Fruit fly (Drosophila melanogaster) whole organism, prepupa: Measurements from ENCODE around the gene CarT.

ENCODE experiments used
- Blimp-1 ChIP-seq: fragments of 200-800 bp; sonication (Bioruptor generic); optimal IDR thresholded peaks from 3 replicates; lab custom pipeline; 2017; ENCODE audit warnings: missing biosample characterization, missing genetic modification characterization, mild to moderate bottlenecking, moderate library complexity, missing genetic modification reagents
- CG10669 ChIP-seq: fragments of 200-800 bp; sonication (Bioruptor generic); optimal IDR thresholded peaks from 3 replicates; lab custom pipeline; 2018; ENCODE audit warnings: missing biosample characterization, mild to moderate bottlenecking, missing genetic modification characterization, moderate library complexity
- CG11762 ChIP-seq: fragments of 200-800 bp; sonication (Bioruptor generic); optimal IDR thresholded peaks from 3 replicates; lab custom pipeline; 2016; ENCODE audit warnings: missing biosample characterization, missing genetic modification characterization; ENCODE audit not compliant: insufficient read depth
- CG15336 ChIP-seq: fragments of 200-800 bp; sonication (Bioruptor generic); IDR thresholded peaks from 2 replicates; pipeline ENCODE4 v1.3.6; 2022; ENCODE audit warnings: missing biosample characterization, missing genetic modification characterization
- CG1621 ChIP-seq: fragments of 200-800 bp; sonication (Bioruptor generic); optimal IDR thresholded peaks from 3 replicates; lab custom pipeline; 2018; ENCODE audit warnings: missing biosample characterization, mild to moderate bottlenecking, missing genetic modification characterization
- CG16779 ChIP-seq: fragments of 200-800 bp; sonication (Bioruptor generic); optimal IDR thresholded peaks from 3 replicates; lab custom pipeline; 2017; ENCODE audit warnings: missing biosample characterization, mild to moderate bottlenecking, missing genetic modification characterization
- CG3032 ChIP-seq: fragments of 200-800 bp; optimal IDR thresholded peaks from 2 replicates; lab custom pipeline; 2019; ENCODE audit warnings: missing biosample characterization, mild to moderate bottlenecking, missing genetic modification characterization, moderate library complexity
- CG31627 ChIP-seq: fragments of 200-800 bp; sonication (Bioruptor generic); optimal IDR thresholded peaks from 3 replicates; lab custom pipeline; 2016; ENCODE audit warnings: missing biosample characterization, missing genetic modification characterization
- CG32006 ChIP-seq: fragments of 200-800 bp; sonication (Bioruptor generic); optimal IDR thresholded peaks from 3 replicates; lab custom pipeline; 2017; ENCODE audit warnings: missing biosample characterization, mild to moderate bottlenecking, missing genetic modification characterization
- CG34406 ChIP-seq: fragments of 200-800 bp; sonication (Bioruptor generic); optimal IDR thresholded peaks from 3 replicates; lab custom pipeline; 2016; ENCODE audit warnings: missing biosample characterization, missing genetic modification characterization
- CG3919 ChIP-seq: fragments of 200-800 bp; sonication (Bioruptor generic); optimal IDR thresholded peaks from 3 replicates; lab custom pipeline; 2016; ENCODE audit warnings: missing biosample characterization, missing genetic modification characterization
- CG4318 ChIP-seq: fragments of 200-800 bp; sonication (Bioruptor generic); optimal IDR thresholded peaks from 3 replicates; lab custom pipeline; 2017; ENCODE audit warnings: missing biosample characterization, mild to moderate bottlenecking, missing genetic modification characterization
- CG6163 ChIP-seq: fragments of 200-800 bp; sonication (Bioruptor generic); IDR thresholded peaks from 3 replicates; pipeline ENCODE4 v1.3.6; 2022; ENCODE audit warnings: missing biosample characterization, missing genetic modification characterization
- CG6276 ChIP-seq: fragments of 200-800 bp; sonication (Bioruptor generic); optimal IDR thresholded peaks from 2 replicates; lab custom pipeline; 2017; ENCODE audit warnings: missing biosample characterization, mild to moderate bottlenecking, missing genetic modification characterization
- CG6792 ChIP-seq: fragments of 200-800 bp; sonication (Bioruptor generic); optimal IDR thresholded peaks from 3 replicates; lab custom pipeline; 2016; ENCODE audit warnings: missing biosample characterization, missing genetic modification characterization
- CG6808 ChIP-seq: fragments of 200-800 bp; sonication (Bioruptor generic); optimal IDR thresholded peaks from 3 replicates; lab custom pipeline; 2017; ENCODE audit warnings: missing biosample characterization, missing genetic modification characterization, mild to moderate bottlenecking, moderate library complexity, missing genetic modification reagents
- CG6854 ChIP-seq: fragments of 200-800 bp; sonication (Bioruptor generic); optimal IDR thresholded peaks from 2 replicates; lab custom pipeline; 2017; ENCODE audit warnings: missing biosample characterization, mild to moderate bottlenecking, missing genetic modification characterization
- CG7368 ChIP-seq: fragments of 200-800 bp; sonication (Bioruptor generic); optimal IDR thresholded peaks from 3 replicates; lab custom pipeline; 2016; ENCODE audit warnings: missing biosample characterization, missing genetic modification characterization
- CG8119 ChIP-seq: fragments of 200-800 bp; sonication (Bioruptor generic); IDR thresholded peaks from 3 replicates; pipeline ENCODE4 v1.3.6; 2022; ENCODE audit warnings: missing biosample characterization, missing genetic modification characterization
- CG8319 ChIP-seq: fragments of 200-800 bp; sonication (Bioruptor generic); optimal IDR thresholded peaks from 3 replicates; lab custom pipeline; 2016; ENCODE audit warnings: missing biosample characterization, missing genetic modification characterization
- CG8632 ChIP-seq: fragments of 200-800 bp; sonication (Bioruptor generic); optimal IDR thresholded peaks from 3 replicates; lab custom pipeline; 2016; ENCODE audit warnings: missing biosample characterization, missing genetic modification characterization
- Eip75B ChIP-seq: fragments of 200-800 bp; sonication (Bioruptor generic); optimal IDR thresholded peaks from 3 replicates; lab custom pipeline; 2016; ENCODE audit warnings: missing biosample characterization, missing genetic modification characterization
- Eip78C ChIP-seq: fragments of 200-800 bp; sonication (Bioruptor generic); peaks from one replicate; lab custom pipeline; 2016; ENCODE audit warnings: missing biosample characterization, missing genetic modification characterization
- Eip93F ChIP-seq: fragments of 200-800 bp; sonication (Bioruptor generic); optimal IDR thresholded peaks from 2 replicates; lab custom pipeline; 2016; ENCODE audit warnings: missing biosample characterization, mild to moderate bottlenecking, missing genetic modification characterization
- Ets21C ChIP-seq: fragments of 200-800 bp; sonication (Bioruptor generic); optimal IDR thresholded peaks from 3 replicates; lab custom pipeline; 2016; ENCODE audit warnings: missing biosample characterization, missing genetic modification characterization
- Ets96B ChIP-seq: fragments of 200-800 bp; optimal IDR thresholded peaks from 2 replicates; lab custom pipeline; 2019; ENCODE audit warnings: missing biosample characterization, mild to moderate bottlenecking, missing genetic modification characterization, moderate library complexity
- Gug ChIP-seq: fragments of 200-800 bp; sonication (Bioruptor generic); IDR thresholded peaks from 2 replicates; pipeline ENCODE4 v1.3.6; 2022; ENCODE audit warnings: missing biosample characterization, missing genetic modification characterization
- Hr39 ChIP-seq: fragments of 200-800 bp; sonication (Bioruptor generic); optimal IDR thresholded peaks from 2 replicates; lab custom pipeline; 2016; ENCODE audit warnings: missing biosample characterization, missing genetic modification characterization
- Lpt ChIP-seq: fragments of 200-800 bp; sonication (Bioruptor generic); optimal IDR thresholded peaks from 3 replicates; lab custom pipeline; 2016; ENCODE audit warnings: missing biosample characterization, missing genetic modification characterization
- OdsH ChIP-seq: fragments of 200-800 bp; sonication (Bioruptor generic); optimal IDR thresholded peaks from 3 replicates; lab custom pipeline; 2016; ENCODE audit warnings: missing biosample characterization, missing genetic modification characterization
- Smox ChIP-seq: fragments of 200-800 bp; sonication (Bioruptor generic); optimal IDR thresholded peaks from 3 replicates; lab custom pipeline; 2016; ENCODE audit warnings: missing biosample characterization, missing genetic modification characterization
- Sox102F ChIP-seq: fragments of 200-800 bp; sonication (Bioruptor generic); optimal IDR thresholded peaks from 2 replicates; lab custom pipeline; 2016; ENCODE audit warnings: missing biosample characterization, mild to moderate bottlenecking, missing genetic modification characterization
- Sox14 ChIP-seq: fragments of 200-800 bp; sonication (Bioruptor generic); optimal IDR thresholded peaks from 3 replicates; lab custom pipeline; 2016; ENCODE audit warnings: missing biosample characterization, missing genetic modification characterization
- Sox15 ChIP-seq: fragments of 200-800 bp; sonication (Bioruptor generic); optimal IDR thresholded peaks from 3 replicates; lab custom pipeline; 2016; ENCODE audit warnings: missing biosample characterization, missing genetic modification characterization
- achi ChIP-seq: fragments of 200-800 bp; sonication (Bioruptor generic); optimal IDR thresholded peaks from 3 replicates; lab custom pipeline; 2016; ENCODE audit warnings: missing biosample characterization, missing genetic modification characterization
- acj6 ChIP-seq: fragments of 200-800 bp; sonication (Bioruptor generic); optimal IDR thresholded peaks from 3 replicates; lab custom pipeline; 2016; ENCODE audit warnings: missing biosample characterization, missing genetic modification characterization
- cyc ChIP-seq: fragments of 200-800 bp; sonication (Bioruptor generic); optimal IDR thresholded peaks from 3 replicates; lab custom pipeline; 2016; ENCODE audit warnings: missing biosample characterization, missing genetic modification characterization
- dac ChIP-seq: fragments of 200-800 bp; sonication (Bioruptor generic); optimal IDR thresholded peaks from 2 replicates; lab custom pipeline; 2017; ENCODE audit warnings: missing biosample characterization, mild to moderate bottlenecking, missing genetic modification characterization
- eg ChIP-seq: fragments of 200-800 bp; sonication (Bioruptor generic); IDR thresholded peaks from 3 replicates; pipeline ENCODE4 v1.3.6; 2022; ENCODE audit warnings: missing biosample characterization, missing genetic modification characterization
- esn ChIP-seq: fragments of 200-800 bp; sonication (Bioruptor generic); optimal IDR thresholded peaks from 2 replicates; lab custom pipeline; 2016; ENCODE audit warnings: missing biosample characterization, mild to moderate bottlenecking, missing genetic modification characterization, moderate library complexity
- fd59A ChIP-seq: fragments of 200-800 bp; sonication (Bioruptor generic); optimal IDR thresholded peaks from 2 replicates; lab custom pipeline; 2017; ENCODE audit warnings: missing biosample characterization, mild to moderate bottlenecking, missing genetic modification characterization, missing genetic modification reagents
- fd85E ChIP-seq: fragments of 200-800 bp; sonication (Bioruptor generic); optimal IDR thresholded peaks from 3 replicates; lab custom pipeline; 2016; ENCODE audit warnings: missing biosample characterization, missing genetic modification characterization
- fkh ChIP-seq: fragments of 200-800 bp; sonication (Bioruptor generic); optimal IDR thresholded peaks from 3 replicates; lab custom pipeline; 2017; ENCODE audit warnings: missing biosample characterization, mild to moderate bottlenecking, missing genetic modification characterization, moderate library complexity
- lz ChIP-seq: fragments of 200-800 bp; sonication (Bioruptor generic); optimal IDR thresholded peaks from 3 replicates; lab custom pipeline; 2016; ENCODE audit warnings: missing biosample characterization, missing genetic modification characterization
- net ChIP-seq: fragments of 200-800 bp; sonication (Bioruptor generic); optimal IDR thresholded peaks from 3 replicates; lab custom pipeline; 2016; ENCODE audit warnings: missing biosample characterization, missing genetic modification characterization
- pdm3 ChIP-seq: fragments of 200-800 bp; sonication (Bioruptor generic); optimal IDR thresholded peaks from 3 replicates; lab custom pipeline; 2016; ENCODE audit warnings: missing biosample characterization, missing genetic modification characterization
- salr ChIP-seq, 2 experiments: fragments of 200-800 bp; sonication (Bioruptor generic); optimal IDR thresholded peaks; 3 replicates each; lab custom pipeline; 2016 to 2018; ENCODE audit warnings: missing biosample characterization in 2 of 2, missing genetic modification characterization in 2 of 2, mild to moderate bottlenecking in 1 of 2
- spab ChIP-seq: fragments of 200-800 bp; sonication (Bioruptor generic); optimal IDR thresholded peaks from 2 replicates; lab custom pipeline; 2017; ENCODE audit warnings: missing biosample characterization, mild to moderate bottlenecking, missing genetic modification characterization, missing genetic modification reagents
- ss ChIP-seq, 2 experiments: fragments of 200-800 bp; sonication (Bioruptor generic); optimal IDR thresholded peaks; 2 replicates in 1 of 2; 3 replicates in 1 of 2; lab custom pipeline; 2017 to 2018; ENCODE audit warnings: mild to moderate bottlenecking in 2 of 2, missing biosample characterization in 2 of 2, missing genetic modification characterization in 2 of 2, moderate library complexity in 1 of 2
- topi ChIP-seq: fragments of 200-800 bp; sonication (Bioruptor generic); optimal IDR thresholded peaks from 3 replicates; lab custom pipeline; 2016; ENCODE audit warnings: missing biosample characterization, missing genetic modification characterization
- vri ChIP-seq: fragments of 200-800 bp; sonication (Bioruptor generic); optimal IDR thresholded peaks from 3 replicates; lab custom pipeline; 2016; ENCODE audit warnings: missing biosample characterization, mild to moderate bottlenecking, missing genetic modification characterization

CarT gene

dm6 chr2L:20759809-20760485 is 29.9 kb upstream of the CarT start:
- TF ChIP-seq CG16779 (tag; lab: Kevin White, UChicago) (no peak), Eip78C (GFP tag; lab: Kevin White, UChicago) (peak; percentile 80), eg (GFP tag; lab: Robert Waterston, UW) (no peak), CG8119 (GFP tag; lab: Robert Waterston, UW) (peak; percentile 15; the same call in 1 of the 3 replicates), CG31627 (GFP tag; lab: Kevin White, UChicago) (peak; percentile 66), CG1621 (no peak), Hr39 (GFP tag; lab: Kevin White, UChicago) (peak; percentile 73), net (GFP tag; lab: Kevin White, UChicago) (no peak), CG6163 (0 out of 3 replicates have a peak, but pooled peaks have one; percentile 20), esn (GFP tag; lab: Kevin White, UChicago) (peak; percentile 78), Eip75B (peak; percentile 48), OdsH (GFP tag; lab: Kevin White, UChicago) (peak; percentile 28), fd59A (no peak), Sox102F (GFP tag; lab: Kevin White, UChicago) (peak; percentile 74), CG3032 (tag; lab: Kevin White, UChicago) (no peak), Sox15 (peak; percentile 29), topi (GFP tag; lab: Kevin White, UChicago) (peak; percentile 75), vri (peak; percentile 50), pdm3 (GFP tag; lab: Kevin White, UChicago) (peak; percentile 55), CG6792 (peak; percentile 58), Ets96B (no peak), Eip93F (GFP tag; lab: Kevin White, UChicago) (peak; percentile 26), CG4318 (GFP tag; lab: Kevin White, UChicago) (peak; percentile 7), Gug (GFP tag; lab: Robert Waterston, UW) (peak; percentile 41), fkh (GFP tag; lab: Kevin White, UChicago) (peak; percentile 43), ss (GFP tag; optimal IDR thresholded peaks at IDR 0.05; lab: Kevin White, UChicago) (no peak), achi (GFP tag; lab: Kevin White, UChicago) (peak; percentile 57), CG32006 (GFP tag; lab: Kevin White, UChicago) (peak; percentile 33), CG3919 (GFP tag; lab: Kevin White, UChicago) (peak; percentile 52), CG15336 (GFP tag; lab: Robert Waterston, UW) (peak; percentile 32; the same call in 1 of the 2 replicates), fd85E (GFP tag; lab: Kevin White, UChicago) (no peak), CG11762 (GFP tag; lab: Kevin White, UChicago) (no peak), Sox14 (GFP tag; lab: Kevin White, UChicago) (peak; percentile 31), CG8632 (GFP tag; lab: Kevin White, UChicago) (no peak), spab (GFP tag; lab: Kevin White, UChicago) (no peak), CG34406 (GFP tag; lab: Kevin White, UChicago) (peak; percentile 57), acj6 (GFP tag; lab: Kevin White, UChicago) (peak; percentile 53), cyc (GFP tag; lab: Kevin White, UChicago) (peak; percentile 65), CG7368 (GFP tag; lab: Kevin White, UChicago) (no peak), Ets21C (GFP tag; lab: Kevin White, UChicago) (peak; percentile 71), Lpt (GFP tag; lab: Kevin White, UChicago) (no peak), CG6276 (GFP tag; lab: Kevin White, UChicago) (peak; percentile 17), CG6854 (no peak), CG6808 (GFP tag; lab: Kevin White, UChicago) (no peak), CG8319 (no peak), dac (no peak), lz (peak; percentile 67), CG10669 (GFP tag; lab: Kevin White, UChicago) (no peak), Blimp-1 (GFP tag; lab: Kevin White, UChicago) (peak; percentile 39), salr (GFP tag; optimal IDR thresholded peaks at IDR 0.05; lab: Kevin White, UChicago) (no peak), Smox (GFP tag; lab: Kevin White, UChicago) (peak; percentile 69)
